Worm (Caenorhabditis elegans) whole organism, L4/young adult: ENCODE measurements around the gene smk-1.

ENCODE experiments used
- W03F9.2 ChIP-seq: fragments of 150-350 bp; optimal IDR thresholded peaks from 2 replicates; lab custom pipeline; 2014; ENCODE audit warnings: missing biosample characterization, missing genetic modification characterization
- dao-5 ChIP-seq: sonication (generic microtip); optimal IDR thresholded peaks from 2 replicates; lab custom pipeline; 2016; ENCODE audit warnings: missing genotype, missing genetic modification characterization, moderate library complexity, missing compliant biosample characterization
- him-1 ChIP-seq: sonication (generic microtip); optimal IDR thresholded peaks from 2 replicates; lab custom pipeline; 2016; ENCODE audit warnings: missing genotype, missing genetic modification reagents, missing genetic modification characterization, missing compliant biosample characterization

Gene smk-1

DNA sequence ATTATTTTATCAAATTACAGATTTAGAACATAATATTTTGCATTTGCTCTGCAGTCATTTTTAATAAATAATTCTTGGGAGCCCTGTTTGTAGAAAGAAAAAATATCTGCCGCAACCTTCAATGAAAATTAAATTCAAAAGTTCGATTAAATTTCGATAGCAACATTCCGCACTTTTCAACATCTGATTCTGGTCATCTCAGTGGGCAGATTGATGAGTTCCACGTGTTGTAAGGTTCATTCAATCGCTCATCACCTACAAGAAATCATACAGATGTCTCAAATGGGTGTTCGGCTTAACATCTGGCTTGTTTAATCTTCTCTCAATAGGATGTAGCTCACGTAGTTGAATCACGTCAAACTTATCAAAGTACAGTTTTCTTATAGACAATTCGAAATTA, 7.6 kb upstream of the smk-1 start:
- no peak for TF ChIP-seq W03F9.2 (tag; lab: Kevin White, UChicago)
- TF ChIP-seq dao-5, result no peak
- no peak for TF ChIP-seq him-1 (tag; lab: Kevin White, UChicago)

DNA sequence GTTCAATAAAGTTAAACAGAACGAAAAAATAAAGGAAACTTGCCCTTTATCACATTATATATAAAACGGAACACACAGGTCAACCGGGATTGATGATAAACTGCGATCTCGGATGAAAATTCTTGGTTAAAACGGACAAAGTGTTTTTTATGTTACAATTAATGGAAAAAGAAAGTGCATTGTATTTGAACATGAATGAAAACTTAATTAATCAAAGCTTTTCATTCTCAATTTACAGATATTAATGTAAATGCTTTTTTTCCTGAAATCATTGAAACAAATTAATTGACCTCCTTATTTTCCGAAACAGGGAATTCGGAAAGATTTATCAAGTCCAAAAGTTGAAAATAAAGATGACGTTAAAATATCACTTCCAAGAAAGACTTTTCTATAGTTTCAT, 6.2 kb upstream of the smk-1 start, which contains the start of gene F41E6.8:
F41E6.8 (minus strand) TSS at position 101 of the 400 bp plus-strand sequence.
- no peak for TF ChIP-seq W03F9.2 (tag; lab: Kevin White, UChicago)
- TF ChIP-seq dao-5, result no peak
- no peak for TF ChIP-seq him-1 (tag; lab: Kevin White, UChicago)

ce11 chrV:8602638-8603037, 5.0 kb upstream of the smk-1 start, which contains the start of gene F41E6.15:
Gene F41E6.15, minus strand, starts transcription at chrV:8602738.
- no peak for TF ChIP-seq him-1 (tag; lab: Kevin White, UChicago)
- TF ChIP-seq W03F9.2 (tag; lab: Kevin White, UChicago), result no peak
- TF ChIP-seq dao-5, result no peak

- TF ChIP-seq dao-5, result no peak
- no peak for TF ChIP-seq W03F9.2 (tag; lab: Kevin White, UChicago)
Observed at ce11 chrV:8603272-8603671, 4.3 kb upstream of the smk-1 start, which contains the start of gene F41E6.5. Gene F41E6.5, plus strand, starts transcription at chrV:8603480.

ce11 chrV:8606099-8606696, 1.4 kb upstream of the smk-1 start, which contains the start of gene vps-60:
Gene vps-60, minus strand, starts transcription at chrV:8606128.
- TF ChIP-seq him-1 (tag; lab: Kevin White, UChicago) (peak; percentile 81), dao-5 (no peak), W03F9.2 (tag; lab: Kevin White, UChicago) (peak; percentile 94)

ce11 chrV:8608483-8608882, 883 bp downstream of the smk-1 start:
- no peak for TF ChIP-seq dao-5
- no peak for TF ChIP-seq him-1 (tag; lab: Kevin White, UChicago)
- no peak for TF ChIP-seq W03F9.2 (tag; lab: Kevin White, UChicago)

- TF ChIP-seq W03F9.2 (tag; lab: Kevin White, UChicago), result no peak
- no peak for TF ChIP-seq him-1 (tag; lab: Kevin White, UChicago)
- TF ChIP-seq dao-5, result no peak
Observed at ce11 chrV:8609776-8610529, 2.4 kb downstream of the smk-1 start.

DNA sequence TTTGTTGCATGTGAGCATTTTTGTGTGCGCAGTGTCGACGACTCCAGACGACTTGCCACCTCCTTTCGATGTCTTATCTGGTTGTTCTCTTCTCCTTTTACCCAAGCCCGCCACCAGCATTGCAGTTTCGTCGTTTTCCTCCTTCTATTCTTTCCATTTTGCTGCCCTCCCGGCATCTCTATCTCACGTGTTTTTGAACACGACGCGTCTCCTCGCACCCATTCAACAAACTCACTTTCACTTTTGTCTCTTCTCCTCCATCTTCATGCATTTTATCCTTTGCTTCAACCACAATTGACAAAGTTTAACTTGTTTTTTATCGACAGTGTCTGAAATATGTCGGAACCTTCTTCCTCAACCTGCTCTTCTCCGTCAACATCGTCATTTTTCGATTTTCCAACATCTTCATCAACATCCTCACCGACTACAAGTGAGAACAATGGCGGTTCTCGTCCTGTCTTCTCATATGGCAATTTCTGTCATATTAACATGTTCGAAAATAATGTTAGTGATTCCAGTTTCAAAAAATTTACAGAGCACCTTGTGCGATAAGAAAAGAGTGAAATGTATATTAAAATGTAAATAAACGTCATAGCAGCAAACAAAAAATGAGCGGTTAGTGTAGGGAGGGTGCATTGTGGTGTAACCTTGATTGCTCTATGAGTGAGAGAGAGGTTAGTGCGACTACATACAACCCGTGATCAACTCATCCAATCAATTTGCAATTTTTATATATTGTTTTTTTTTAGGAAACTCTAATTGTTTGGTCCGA, 3.2 kb downstream of the smk-1 start, which contains the start of gene fip-4:
fip-4 (minus strand) TSS at position 636 of the 772 bp plus-strand sequence.
- no peak for TF ChIP-seq him-1 (tag; lab: Kevin White, UChicago)
- TF ChIP-seq W03F9.2 (tag; lab: Kevin White, UChicago), result no peak
- no peak for TF ChIP-seq dao-5

DNA sequence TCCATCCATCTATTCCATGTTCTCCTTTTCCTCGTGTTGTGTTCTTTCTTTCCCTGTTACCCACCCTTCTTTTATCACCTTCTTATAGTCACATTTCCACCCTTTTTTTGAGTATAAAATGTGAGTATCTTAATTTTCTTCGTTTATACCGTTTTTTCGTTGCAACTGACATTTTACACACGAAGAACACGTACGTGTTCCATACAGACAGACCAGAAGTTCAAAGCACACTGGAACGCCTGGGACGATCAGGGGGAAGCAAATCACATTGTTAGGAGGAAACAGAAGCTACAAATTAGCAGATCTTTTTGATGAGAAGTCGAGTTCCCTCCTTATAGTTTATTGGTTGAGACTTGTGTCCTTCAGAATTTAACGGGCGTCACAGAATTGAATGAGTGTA, 8.1 kb downstream of the smk-1 start:
- no peak for TF ChIP-seq dao-5

DNA sequence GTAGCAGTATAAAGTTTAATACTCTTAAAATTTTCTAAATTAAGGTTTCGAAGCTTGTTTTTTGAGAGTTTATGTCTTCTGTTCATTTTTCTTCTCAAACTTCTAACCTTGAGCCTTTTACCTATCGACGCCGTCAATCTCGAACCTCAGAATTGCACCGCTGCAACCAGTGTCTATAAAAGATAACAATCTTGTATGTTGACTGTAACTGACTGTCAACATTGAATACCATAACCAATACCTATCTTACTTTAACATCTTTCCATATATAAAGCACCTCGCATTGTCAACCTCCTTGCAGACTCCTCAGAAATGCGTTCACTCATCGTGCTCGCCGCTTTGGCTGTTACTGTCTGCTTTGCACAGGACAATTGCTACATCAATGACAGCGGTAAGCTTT, 11.1 kb downstream of the smk-1 start, which contains the start of gene grd-5:
grd-5 (plus strand) TSS at position 295 of the 400 bp plus-strand sequence.
- TF ChIP-seq him-1 (tag; lab: Kevin White, UChicago) (no peak), dao-5 (no peak), W03F9.2 (tag; lab: Kevin White, UChicago) (no peak)

DNA sequence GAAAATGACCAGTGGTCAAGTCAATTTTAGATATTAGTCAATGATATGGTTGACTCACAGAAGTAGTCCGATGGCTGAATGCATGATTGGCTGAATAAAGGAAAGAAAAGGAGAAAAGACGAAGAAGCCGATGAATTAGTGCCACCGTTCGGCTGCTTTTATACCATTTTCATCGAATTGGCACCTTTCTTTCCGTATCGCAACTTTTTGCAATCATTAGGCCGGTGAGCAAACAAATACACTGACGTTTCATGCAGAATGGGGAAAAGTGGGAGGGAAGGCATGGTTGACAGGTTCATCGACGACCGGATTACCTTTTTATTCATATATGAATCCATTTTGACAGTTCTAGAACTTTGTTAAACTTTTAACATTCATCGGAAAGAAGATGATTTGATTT, 13.6 kb downstream of the smk-1 start, which contains the start of gene idpc-2:
idpc-2 (minus strand) TSS at position 101 of the 400 bp plus-strand sequence.
- TF ChIP-seq him-1 (tag; lab: Kevin White, UChicago) (no peak), dao-5 (no peak), W03F9.2 (tag; lab: Kevin White, UChicago) (no peak)

DNA sequence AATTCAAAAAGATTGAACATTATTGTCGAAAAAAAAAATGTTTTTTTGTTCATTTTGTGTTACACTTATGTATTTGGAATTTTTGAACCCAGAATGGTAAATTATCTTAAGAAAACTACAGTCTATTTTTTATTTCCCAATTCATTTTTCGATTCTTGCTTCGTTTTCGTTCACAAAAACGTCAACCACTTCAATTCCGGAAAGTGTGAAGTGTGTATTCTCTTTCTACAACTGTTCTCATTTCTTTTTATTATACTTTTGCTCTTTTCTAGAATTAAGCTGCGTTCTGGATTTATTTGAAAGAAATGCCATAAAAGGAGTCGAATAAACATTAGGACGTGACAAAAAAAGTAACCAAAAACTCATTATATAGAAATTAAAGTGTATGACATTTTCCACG, 14.7 kb downstream of the smk-1 start, which contains the start of gene F41E6.1:
F41E6.1 (plus strand) TSS at position 301 of the 400 bp plus-strand sequence.
- TF ChIP-seq him-1 (tag; lab: Kevin White, UChicago) (no peak), W03F9.2 (tag; lab: Kevin White, UChicago) (no peak), dao-5 (no peak)

ce11 chrV:8623754-8624153, 16.2 kb downstream of the smk-1 start, which contains the start of gene F41E6.17:
Gene F41E6.17, plus strand, starts transcription at chrV:8624101.
- no peak for TF ChIP-seq dao-5
- no peak for TF ChIP-seq him-1 (tag; lab: Kevin White, UChicago)
- no peak for TF ChIP-seq W03F9.2 (tag; lab: Kevin White, UChicago)
